Fruit fly (Drosophila melanogaster) whole organism, embryonic: Measurements from ENCODE around the gene yellow-g.

Source experiments
- ATbp ChIP-seq: fragments of 200-800 bp; sonication (Bioruptor generic); optimal IDR thresholded peaks from 2 replicates; lab custom pipeline; 2017; ENCODE audit warnings: missing biosample characterization, mild to moderate bottlenecking, missing genetic modification characterization, missing genetic modification reagents
- CG1529 ChIP-seq: fragments of 200-800 bp; sonication (Bioruptor generic); optimal IDR thresholded peaks from 3 replicates; lab custom pipeline; 2018; ENCODE audit warnings: missing biosample characterization, missing genetic modification characterization
- CG9727 ChIP-seq: fragments of 200-800 bp; sonication (Bioruptor generic); optimal IDR thresholded peaks from 3 replicates; lab custom pipeline; 2017; ENCODE audit warnings: missing biosample characterization, mild to moderate bottlenecking, missing genetic modification characterization
- NC2α ChIP-seq: fragments of 200-800 bp; sonication (Bioruptor generic); optimal IDR thresholded peaks from 2 replicates; lab custom pipeline; 2016; ENCODE audit warnings: missing biosample characterization, missing genetic modification characterization

DNA sequence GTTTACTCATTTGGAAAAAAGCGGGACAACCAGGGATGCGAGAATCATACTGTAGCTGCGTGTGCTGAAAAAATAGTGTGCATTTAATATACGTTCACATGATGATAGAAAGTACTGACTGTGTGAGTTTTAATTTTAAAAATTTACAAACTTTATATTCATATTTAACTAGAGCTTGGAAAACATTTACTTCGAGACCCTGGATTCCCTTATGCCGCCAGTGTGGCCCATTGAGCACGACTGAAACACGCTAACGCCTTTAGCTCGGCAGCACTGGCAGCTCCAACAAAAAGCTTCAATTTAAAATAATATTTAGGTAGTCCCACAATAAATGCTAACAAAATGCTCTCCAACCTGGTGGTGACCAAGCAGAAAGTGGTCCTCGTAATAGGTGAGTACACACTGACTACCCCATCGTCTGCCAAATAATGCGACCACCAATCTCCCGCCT, 15.1 kb downstream of the yellow-g start, which contains the start of the genes CG1275 and Elp5:
- TF ChIP-seq NC2α (GFP tag; lab: Kevin White, UChicago) (peak; percentile 94), CG1529 (peak; percentile 97), CG9727 (GFP tag; lab: Kevin White, UChicago) (peak; percentile 97), ATbp (GFP tag; lab: Kevin White, UChicago) (peak; percentile 97)
